Fruit fly (Drosophila melanogaster) whole organism, embryonic: ENCODE results near the gene CG12078.

Experiments
- Abd-B ChIP-seq: fragments of 200-800 bp; sonication (Bioruptor generic); optimal IDR thresholded peaks from 2 replicates; lab custom pipeline; 2018; ENCODE audit warnings: missing biosample characterization, mild to moderate bottlenecking, missing genetic modification characterization, moderate library complexity
- B-H1 ChIP-seq: fragments of 200-800 bp; sonication (Bioruptor generic); IDR thresholded peaks from 3 replicates; pipeline ENCODE4 v1.3.6; 2022; ENCODE audit warnings: missing biosample characterization, missing genetic modification characterization
- B-H2 ChIP-seq: fragments of 200-800 bp; sonication (Bioruptor generic); optimal IDR thresholded peaks from 2 replicates; lab custom pipeline; 2018; ENCODE audit warnings: missing biosample characterization, mild to moderate bottlenecking, missing genetic modification characterization
- Blimp-1 ChIP-seq: fragments of 200-800 bp; sonication (Bioruptor generic); optimal IDR thresholded peaks from 3 replicates; lab custom pipeline; 2018; ENCODE audit warnings: missing biosample characterization, missing genetic modification characterization, mild to moderate bottlenecking, moderate library complexity, missing genetic modification reagents
- BtbVII ChIP-seq: fragments of 200-800 bp; sonication (Bioruptor generic); optimal IDR thresholded peaks from 3 replicates; lab custom pipeline; 2017; ENCODE audit warnings: missing biosample characterization, mild to moderate bottlenecking, missing genetic modification characterization
- CG10147 ChIP-seq: fragments of 200-800 bp; sonication (Bioruptor generic); optimal IDR thresholded peaks from 2 replicates; lab custom pipeline; 2019; ENCODE audit warnings: missing biosample characterization, mild to moderate bottlenecking, missing genetic modification characterization, moderate library complexity
- CG11085 ChIP-seq: fragments of 200-800 bp; sonication (Bioruptor generic); IDR thresholded peaks from 2 replicates; pipeline ENCODE4 v1.3.6; 2022; ENCODE audit warnings: missing biosample characterization, missing genetic modification characterization
- CG11093 ChIP-seq: fragments of 200-800 bp; sonication (Bioruptor generic); IDR thresholded peaks from 3 replicates; pipeline ENCODE4 v1.3.6; 2022; ENCODE audit warnings: missing biosample characterization, missing genetic modification characterization
- CG12769 ChIP-seq: fragments of 200-800 bp; sonication (Bioruptor generic); optimal IDR thresholded peaks from 2 replicates; lab custom pipeline; 2019; ENCODE audit warnings: missing biosample characterization, mild to moderate bottlenecking, missing genetic modification characterization, moderate library complexity
- CG17359 ChIP-seq: fragments of 200-800 bp; sonication (Bioruptor generic); optimal IDR thresholded peaks from 3 replicates; lab custom pipeline; 2018; ENCODE audit warnings: missing biosample characterization, mild to moderate bottlenecking, missing genetic modification characterization, moderate library complexity
- CG18011 ChIP-seq: fragments of 200-800 bp; sonication (Bioruptor generic); optimal IDR thresholded peaks from 2 replicates; lab custom pipeline; 2017; ENCODE audit warnings: missing biosample characterization, missing genetic modification characterization, mild to moderate bottlenecking, moderate library complexity, missing genotype
- CG2120 ChIP-seq: fragments of 200-800 bp; sonication (Bioruptor generic); optimal IDR thresholded peaks from 3 replicates; lab custom pipeline; 2016; ENCODE audit warnings: missing biosample characterization, missing genetic modification characterization
- CG2199 ChIP-seq: fragments of 200-800 bp; sonication (Bioruptor generic); IDR thresholded peaks from 3 replicates; pipeline ENCODE4 v1.3.6; 2022; ENCODE audit warnings: missing biosample characterization, missing genetic modification characterization
- CG3065 ChIP-seq: fragments of 200-800 bp; sonication (Bioruptor generic); optimal IDR thresholded peaks from 2 replicates; lab custom pipeline; 2016; ENCODE audit warnings: missing biosample characterization, missing genetic modification characterization
- CG4360 ChIP-seq: fragments of 200-800 bp; sonication (Bioruptor generic); IDR thresholded peaks from 2 replicates; pipeline ENCODE4 v1.3.6; 2022; ENCODE audit warnings: missing biosample characterization, missing genetic modification characterization
- CG8944 ChIP-seq: fragments of 200-800 bp; sonication (Bioruptor generic); optimal IDR thresholded peaks from 3 replicates; lab custom pipeline; 2016; ENCODE audit warnings: missing biosample characterization, missing genetic modification characterization
- CTCF ChIP-seq: fragments of 200-800 bp; sonication (Bioruptor generic); optimal IDR thresholded peaks from 2 replicates; lab custom pipeline; 2017; ENCODE audit warnings: missing biosample characterization, mild to moderate bottlenecking, missing genetic modification characterization, moderate library complexity
- CkIIα-i1 ChIP-seq: fragments of 200-800 bp; sonication (Bioruptor generic); IDR thresholded peaks from 2 replicates; pipeline ENCODE4 v1.3.6; 2022; ENCODE audit warnings: missing biosample characterization, missing genetic modification characterization
- Dip2 ChIP-seq: fragments of 200-800 bp; sonication (Bioruptor generic); IDR thresholded peaks from 2 replicates; pipeline ENCODE4 v1.3.6; 2022; ENCODE audit warnings: missing biosample characterization, missing genetic modification characterization
- Dip3 ChIP-seq: fragments of 200-800 bp; sonication (Bioruptor generic); optimal IDR thresholded peaks from 3 replicates; lab custom pipeline; 2016; ENCODE audit warnings: missing biosample characterization, missing genetic modification characterization
- Drgx ChIP-seq: fragments of 200-800 bp; sonication (Bioruptor generic); IDR thresholded peaks from 2 replicates; pipeline ENCODE4 v1.3.6; 2022; ENCODE audit warnings: missing biosample characterization, missing genetic modification characterization
- E2f1 ChIP-seq: fragments of 200-800 bp; sonication (Bioruptor generic); IDR thresholded peaks from 2 replicates; pipeline ENCODE4 v1.3.6; 2022; ENCODE audit warnings: missing biosample characterization, missing genetic modification characterization
- Fer3 ChIP-seq: fragments of 200-800 bp; sonication (Bioruptor generic); optimal IDR thresholded peaks from 2 replicates; lab custom pipeline; 2018; ENCODE audit warnings: missing biosample characterization, mild to moderate bottlenecking, missing genetic modification characterization, moderate library complexity
- Hmx ChIP-seq: fragments of 200-800 bp; sonication (Bioruptor generic); optimal IDR thresholded peaks from 2 replicates; lab custom pipeline; 2016; ENCODE audit warnings: missing biosample characterization, missing genetic modification characterization
- Hr78 ChIP-seq, 2 experiments: fragments of 200-800 bp in 1 of 2; fragments of >200 bp in 1 of 2; sonication (Bioruptor generic) in 1 of 2; optimal IDR thresholded peaks; 2 replicates each; lab custom pipeline; 2017 to 2019; ENCODE audit warnings: missing biosample characterization in 2 of 2, missing genetic modification characterization in 2 of 2, mild to moderate bottlenecking in 1 of 2, moderate library complexity in 1 of 2
- Mrtf ChIP-seq: fragments of 200-800 bp; sonication (Bioruptor generic); IDR thresholded peaks from 3 replicates; pipeline ENCODE4 v1.3.6; 2022; ENCODE audit warnings: missing biosample characterization, missing genetic modification characterization
- Neu2 ChIP-seq: fragments of 200-800 bp; sonication (Bioruptor generic); optimal IDR thresholded peaks from 3 replicates; lab custom pipeline; 2016; ENCODE audit warnings: missing biosample characterization, missing genetic modification characterization, borderline replicate concordance
- NfI ChIP-seq: fragments of 200-800 bp; sonication (Bioruptor generic); optimal IDR thresholded peaks from 3 replicates; lab custom pipeline; 2018; ENCODE audit warnings: missing biosample characterization, mild to moderate bottlenecking, missing genetic modification characterization, moderate library complexity
- Sin3A ChIP-seq: fragments of >200 bp; optimal IDR thresholded peaks from 2 replicates; lab custom pipeline; 2018
- Sry-δ ChIP-seq: fragments of 200-800 bp; sonication (Bioruptor generic); optimal IDR thresholded peaks from 2 replicates; lab custom pipeline; 2016; ENCODE audit warnings: missing biosample characterization, missing genetic modification characterization
- al ChIP-seq: fragments of 200-800 bp; sonication (Bioruptor generic); IDR thresholded peaks from 2 replicates; pipeline ENCODE4 v1.3.6; 2022; ENCODE audit warnings: missing biosample characterization, missing genetic modification characterization
- bsh ChIP-seq, 2 experiments: fragments of 200-800 bp; sonication (Bioruptor generic); optimal IDR thresholded peaks; 2 replicates each; lab custom pipeline; 2017 to 2018; ENCODE audit warnings: mild to moderate bottlenecking in 2 of 2, missing biosample characterization in 2 of 2, missing genetic modification characterization in 2 of 2, moderate library complexity in 1 of 2
- chif ChIP-seq, 2 experiments: fragments of 200-800 bp; sonication (Bioruptor generic); optimal IDR thresholded peaks; 3 replicates each; lab custom pipeline; 2016; ENCODE audit warnings: missing biosample characterization in 2 of 2, missing genetic modification characterization in 2 of 2
- corto ChIP-seq: fragments of 200-800 bp; sonication (Bioruptor generic); optimal IDR thresholded peaks from 2 replicates; lab custom pipeline; 2016; ENCODE audit warnings: missing biosample characterization, mild to moderate bottlenecking, missing genetic modification characterization, moderate library complexity
- dmrt11E ChIP-seq: fragments of 200-800 bp; sonication (Bioruptor generic); optimal IDR thresholded peaks from 3 replicates; lab custom pipeline; 2018; ENCODE audit warnings: missing biosample characterization, mild to moderate bottlenecking, missing genetic modification characterization, moderate library complexity
- dpn ChIP-seq, 2 experiments: fragments of 200-800 bp; sonication (Bioruptor generic); optimal IDR thresholded peaks; 3 replicates each; lab custom pipeline; 2016; ENCODE audit warnings: missing biosample characterization in 2 of 2, missing genetic modification characterization in 2 of 2
- ewg ChIP-seq: fragments of 200-800 bp; sonication (Bioruptor generic); optimal IDR thresholded peaks from 3 replicates; lab custom pipeline; 2017; ENCODE audit warnings: mild to moderate bottlenecking, missing biosample characterization, missing genetic modification reagents, missing genetic modification characterization
- fru ChIP-seq: fragments of >200 bp; optimal IDR thresholded peaks from 2 replicates; lab custom pipeline; 2017
- fu2 ChIP-seq: fragments of 200-800 bp; sonication (Bioruptor generic); optimal IDR thresholded peaks from 2 replicates; lab custom pipeline; 2016; ENCODE audit warnings: missing biosample characterization, missing genetic modification characterization
- grn ChIP-seq: fragments of 200-800 bp; sonication (Bioruptor generic); optimal IDR thresholded peaks from 3 replicates; lab custom pipeline; 2017; ENCODE audit warnings: missing biosample characterization, missing genetic modification characterization
- hbn ChIP-seq: fragments of 200-800 bp; sonication (Bioruptor generic); IDR thresholded peaks from 2 replicates; pipeline ENCODE4 v1.3.6; 2022; ENCODE audit warnings: missing biosample characterization, missing genetic modification characterization; ENCODE audit not compliant: partially characterized antibody
- jumu ChIP-seq: fragments of 200-800 bp; sonication (Bioruptor generic); optimal IDR thresholded peaks from 3 replicates; lab custom pipeline; 2016; ENCODE audit warnings: missing biosample characterization, missing genetic modification characterization
- mam ChIP-seq: fragments of 200-800 bp; sonication (Bioruptor generic); optimal IDR thresholded peaks from 3 replicates; lab custom pipeline; 2016; ENCODE audit warnings: missing biosample characterization, missing genetic modification characterization
- sd ChIP-seq: fragments of 200-800 bp; sonication (Bioruptor generic); optimal IDR thresholded peaks from 3 replicates; lab custom pipeline; 2018; ENCODE audit warnings: missing biosample characterization, mild to moderate bottlenecking, missing genetic modification characterization, moderate library complexity
- sr ChIP-seq: fragments of 200-800 bp; sonication (Bioruptor generic); IDR thresholded peaks from 3 replicates; pipeline ENCODE4 v1.3.6; 2022; ENCODE audit warnings: missing biosample characterization, missing genetic modification characterization
- sug ChIP-seq: fragments of 200-800 bp; optimal IDR thresholded peaks from 2 replicates; lab custom pipeline; 2019; ENCODE audit warnings: missing biosample characterization, mild to moderate bottlenecking, missing genetic modification characterization, moderate library complexity
- z ChIP-seq: fragments of 200-800 bp; sonication (Bioruptor generic); IDR thresholded peaks from 3 replicates; pipeline ENCODE4 v1.3.6; 2022; ENCODE audit warnings: missing biosample characterization, missing genetic modification characterization
- zfh2 ChIP-seq: fragments of 200-800 bp; sonication (Bioruptor generic); optimal IDR thresholded peaks from 2 replicates; lab custom pipeline; 2016; ENCODE audit warnings: missing biosample characterization, missing genetic modification characterization

Gene CG12078

dm6 chr3L:3239785-3240596 is 4.1 kb downstream of the CG12078 start (continued):
- TF ChIP-seq Fer3 (no peak), CG4360 (0 out of 2 replicates have a peak, but pooled peaks have one; percentile 29), fru (lab: Kevin White, UChicago) (no peak), sd (tag; lab: Kevin White, UChicago) (peak; percentile 31), NfI (no peak), corto (GFP tag; lab: Kevin White, UChicago) (peak; percentile 65), bsh (GFP tag; optimal IDR thresholded peaks at IDR 0.05; lab: Kevin White, UChicago) (peak in 1 of 2 experiments; percentile 46), hbn (GFP tag; lab: Robert Waterston, UW) (0 out of 2 replicates have a peak, but pooled peaks have one; percentile 2), fu2 (GFP tag; lab: Kevin White, UChicago) (no peak), dmrt11E (tag; lab: Kevin White, UChicago) (peak; percentile 14), Abd-B (no peak), CG10147 (GFP tag; lab: Kevin White, UChicago) (no peak), sug (tag; lab: Kevin White, UChicago) (peak; percentile 29), CG3065 (GFP tag; lab: Kevin White, UChicago) (no peak), grn (peak; percentile 51), z (GFP tag; lab: Robert Waterston, UW) (no peak), CG12769 (peak; percentile 20), E2f1 (GFP tag; lab: Robert Waterston, UW) (0 out of 2 replicates have a peak, but pooled peaks have one; percentile 2)

dm6 chr3L:3239033-3239752 is 4.9 kb downstream of the CG12078 start, which contains the start of gene CG17746:
Gene CG17746, minus strand, starts transcription at chr3L:3239578.
- TF ChIP-seq Blimp-1 (GFP tag; lab: Kevin White, UChicago): no peak
- peak; percentile 60 for TF ChIP-seq Sry-δ
- no peak for TF ChIP-seq al (GFP tag; lab: Robert Waterston, UW)
- no peak for TF ChIP-seq Hmx (GFP tag; lab: Kevin White, UChicago)
- TF ChIP-seq sr (GFP tag; lab: Robert Waterston, UW): no peak
- TF ChIP-seq Drgx (GFP tag; lab: Robert Waterston, UW): no peak
- peak in 1 of 2 experiments; percentile 29 for TF ChIP-seq chif (GFP tag; optimal IDR thresholded peaks at IDR 0.05; lab: Kevin White, UChicago)
- peak; percentile 76 for TF ChIP-seq mam
- peak; percentile 67 for TF ChIP-seq B-H2
- TF ChIP-seq jumu (GFP tag; lab: Kevin White, UChicago): peak; percentile 33
- TF ChIP-seq CG2120 (GFP tag; lab: Kevin White, UChicago): peak; percentile 76
- TF ChIP-seq ewg (GFP tag; lab: Kevin White, UChicago): no peak
- peak; percentile 43 to 61 for TF ChIP-seq dpn (GFP tag; optimal IDR thresholded peaks at IDR 0.05; lab: Kevin White, UChicago)
- TF ChIP-seq CG8944 (GFP tag; lab: Kevin White, UChicago): peak; percentile 50
- peak; percentile 64 for TF ChIP-seq Sin3A
- TF ChIP-seq CkIIα-i1 (GFP tag; lab: Robert Waterston, UW): no peak
- no peak for TF ChIP-seq CG11085
- peak; percentile 21 for TF ChIP-seq CG17359 (tag; lab: Kevin White, UChicago)
- TF ChIP-seq Neu2 (GFP tag; lab: Kevin White, UChicago): no peak
- TF ChIP-seq Hr78 (GFP tag; optimal IDR thresholded peaks at IDR 0.05; lab: Kevin White, UChicago): peak in 1 of 2 experiments; percentile 66
- no peak for TF ChIP-seq Dip2 (GFP tag; lab: Robert Waterston, UW)
- no peak for TF ChIP-seq CG18011
- peak; percentile 83 for TF ChIP-seq CTCF (GFP tag; lab: Kevin White, UChicago)
- TF ChIP-seq Dip3 (GFP tag; lab: Kevin White, UChicago): peak; percentile 50
- no peak for TF ChIP-seq Mrtf (GFP tag; lab: Robert Waterston, UW)
- peak; percentile 54 for TF ChIP-seq zfh2 (GFP tag; lab: Kevin White, UChicago)
- no peak for TF ChIP-seq dmrt11E (tag; lab: Kevin White, UChicago)
- TF ChIP-seq B-H1 (GFP tag; lab: Robert Waterston, UW): no peak
- no peak for TF ChIP-seq CG2199 (GFP tag; lab: Robert Waterston, UW)
- no peak for TF ChIP-seq CG11093 (GFP tag; lab: Robert Waterston, UW)
- TF ChIP-seq BtbVII (GFP tag; lab: Kevin White, UChicago): peak; percentile 0
